Fruit fly (Drosophila melanogaster) Kc167 (cell line): ENCODE measurements around the gene Send1.

Experiments used
- Sin3A ChIP-seq: fragments of >200 bp; optimal IDR thresholded peaks from 2 replicates; lab custom pipeline; 2018; ENCODE audit warnings: missing external identifiers
- h ChIP-seq: fragments of >200 bp; optimal IDR thresholded peaks from 3 replicates; lab custom pipeline; 2018; ENCODE audit warnings: missing external identifiers
- psq ChIP-seq: fragments of >200 bp; optimal IDR thresholded peaks from 2 replicates; lab custom pipeline; 2017; ENCODE audit warnings: missing external identifiers
- ttk ChIP-seq: sonication (Bioruptor generic); optimal IDR thresholded peaks from 2 replicates; lab custom pipeline; 2017; ENCODE audit warnings: missing external identifiers

- no peak for TF ChIP-seq ttk
- TF ChIP-seq psq, result no peak
- TF ChIP-seq h, result no peak
- no peak for TF ChIP-seq Sin3A (lab: Kevin White, UChicago)
These were observed 34.1 kb downstream of the Send1 start, which contains the start of gene papi for dm6 chr2L:2220573-2221332.
